Fruit fly (Drosophila melanogaster) whole organism, embryonic: ENCODE results near the gene CG2124.

Experiments
- CG14441 ChIP-seq: fragments of 200-800 bp; sonication (Bioruptor generic); IDR thresholded peaks from 2 replicates; pipeline ENCODE4 v1.3.6; 2022; ENCODE audit warnings: missing biosample characterization, missing genetic modification characterization
- CG15601 ChIP-seq: fragments of 200-800 bp; sonication (Bioruptor generic); optimal IDR thresholded peaks from 3 replicates; lab custom pipeline; 2019; ENCODE audit warnings: missing biosample characterization, mild to moderate bottlenecking, missing genetic modification characterization, moderate library complexity
- CG15696 ChIP-seq: fragments of 200-800 bp; sonication (Bioruptor generic); optimal IDR thresholded peaks from 2 replicates; lab custom pipeline; 2019; ENCODE audit warnings: missing biosample characterization, mild to moderate bottlenecking, missing genetic modification characterization, moderate library complexity
- CG1647 ChIP-seq: fragments of 200-800 bp; sonication (Bioruptor generic); optimal IDR thresholded peaks from 3 replicates; lab custom pipeline; 2016; ENCODE audit warnings: missing biosample characterization, missing genetic modification characterization
- CG17568 ChIP-seq: fragments of 200-800 bp; sonication (Bioruptor generic); optimal IDR thresholded peaks from 2 replicates; lab custom pipeline; 2018; ENCODE audit warnings: missing biosample characterization, mild to moderate bottlenecking, missing genetic modification characterization, moderate library complexity
- CG18262 ChIP-seq: fragments of 200-800 bp; optimal IDR thresholded peaks from 3 replicates; lab custom pipeline; 2019; ENCODE audit warnings: missing biosample characterization, mild to moderate bottlenecking, missing genetic modification characterization, moderate library complexity
- CG2202 ChIP-seq: fragments of 200-800 bp; sonication (Bioruptor generic); optimal IDR thresholded peaks from 2 replicates; lab custom pipeline; 2018; ENCODE audit warnings: missing biosample characterization, mild to moderate bottlenecking, missing genetic modification characterization
- CG2678 ChIP-seq: fragments of 200-800 bp; sonication (Bioruptor generic); optimal IDR thresholded peaks from 3 replicates; lab custom pipeline; 2019; ENCODE audit warnings: missing biosample characterization, mild to moderate bottlenecking, missing genetic modification characterization, moderate library complexity
- CG2875 ChIP-seq: fragments of 200-800 bp; sonication (Bioruptor generic); optimal IDR thresholded peaks from 2 replicates; lab custom pipeline; 2017; ENCODE audit warnings: missing biosample characterization, mild to moderate bottlenecking, missing genetic modification characterization, missing genetic modification reagents
- CG30431 ChIP-seq: fragments of 200-800 bp; sonication (Bioruptor generic); optimal IDR thresholded peaks from 2 replicates; lab custom pipeline; 2017; ENCODE audit warnings: missing biosample characterization, missing genetic modification characterization
- CG31365 ChIP-seq: fragments of 200-800 bp; sonication (Bioruptor generic); optimal IDR thresholded peaks from 2 replicates; lab custom pipeline; 2018; ENCODE audit warnings: missing biosample characterization, mild to moderate bottlenecking, missing genetic modification characterization
- CG7987 ChIP-seq: fragments of 200-800 bp; sonication (Bioruptor generic); optimal IDR thresholded peaks from 2 replicates; lab custom pipeline; 2018; ENCODE audit warnings: missing biosample characterization, mild to moderate bottlenecking, missing genetic modification characterization, moderate library complexity
- Dad ChIP-seq: fragments of 200-800 bp; sonication (Bioruptor generic); optimal IDR thresholded peaks from 3 replicates; lab custom pipeline; 2016; ENCODE audit warnings: missing biosample characterization, missing genetic modification characterization
- Dbx ChIP-seq: fragments of 200-800 bp; sonication (Bioruptor generic); IDR thresholded peaks from 3 replicates; pipeline ENCODE4 v1.3.6; 2022; ENCODE audit warnings: missing biosample characterization, missing genetic modification characterization
- Drgx ChIP-seq: fragments of 200-800 bp; sonication (Bioruptor generic); IDR thresholded peaks from 2 replicates; pipeline ENCODE4 v1.3.6; 2022; ENCODE audit warnings: missing biosample characterization, missing genetic modification characterization
- Elba2 ChIP-seq: fragments of 200-800 bp; sonication (Bioruptor generic); optimal IDR thresholded peaks from 3 replicates; lab custom pipeline; 2016; ENCODE audit warnings: missing biosample characterization, missing genetic modification characterization
- Ets65A ChIP-seq: fragments of 200-800 bp; sonication (Bioruptor generic); peaks from one replicate; lab custom pipeline; 2016; ENCODE audit warnings: missing biosample characterization, missing genetic modification characterization
- Ets97D ChIP-seq: fragments of 200-800 bp; sonication (Bioruptor generic); optimal IDR thresholded peaks from 3 replicates; lab custom pipeline; 2016; ENCODE audit warnings: missing biosample characterization, missing genetic modification characterization
- GATAe ChIP-seq: fragments of 200-800 bp; sonication (Bioruptor generic); conservative IDR thresholded peaks from 2 replicates; pipeline ENCODE4 v1.3.6; 2022; ENCODE audit warnings: missing biosample characterization, missing genetic modification characterization
- Max ChIP-seq: fragments of 200-800 bp; sonication (Bioruptor generic); optimal IDR thresholded peaks from 2 replicates; lab custom pipeline; 2016; ENCODE audit warnings: missing biosample characterization, mild to moderate bottlenecking, missing genetic modification characterization
- NC2α ChIP-seq: fragments of 200-800 bp; sonication (Bioruptor generic); optimal IDR thresholded peaks from 2 replicates; lab custom pipeline; 2016; ENCODE audit warnings: missing biosample characterization, missing genetic modification characterization
- Opbp ChIP-seq: fragments of 200-800 bp; sonication (Bioruptor generic); IDR thresholded peaks from 3 replicates; pipeline ENCODE4 v1.3.6; 2022; ENCODE audit warnings: missing biosample characterization, missing genetic modification characterization; ENCODE audit not compliant: partially characterized antibody
- Rx ChIP-seq: fragments of 200-800 bp; sonication (Bioruptor generic); IDR thresholded peaks from 2 replicates; pipeline ENCODE4 v1.3.6; 2022; ENCODE audit warnings: missing biosample characterization, missing genetic modification characterization
- Six4 ChIP-seq: fragments of 200-800 bp; sonication (Bioruptor generic); optimal IDR thresholded peaks from 2 replicates; lab custom pipeline; 2016; ENCODE audit warnings: missing biosample characterization, missing genetic modification characterization
- Sry-δ ChIP-seq: fragments of 200-800 bp; sonication (Bioruptor generic); optimal IDR thresholded peaks from 2 replicates; lab custom pipeline; 2016; ENCODE audit warnings: missing biosample characterization, missing genetic modification characterization
- Trl ChIP-seq, 3 experiments: fragments of >200 bp in 2 of 3; fragments of 200-800 bp in 1 of 3; sonication (Bioruptor generic) in 1 of 3; optimal IDR thresholded peaks; 2 replicates in 1 of 3; 3 replicates in 2 of 3; lab custom pipeline; 2016 to 2017; ENCODE audit warnings: missing biosample characterization in 1 of 3, missing genetic modification characterization in 1 of 3
- YL-1 ChIP-seq: fragments of 200-800 bp; sonication (Bioruptor generic); optimal IDR thresholded peaks from 3 replicates; lab custom pipeline; 2017; ENCODE audit warnings: missing biosample characterization, mild to moderate bottlenecking, missing genetic modification characterization
- ac ChIP-seq: fragments of 200-800 bp; sonication (Bioruptor generic); optimal IDR thresholded peaks from 3 replicates; lab custom pipeline; 2017; ENCODE audit warnings: missing biosample characterization, mild to moderate bottlenecking, missing genetic modification characterization
- bsh ChIP-seq, 2 experiments: fragments of 200-800 bp; sonication (Bioruptor generic); optimal IDR thresholded peaks; 2 replicates each; lab custom pipeline; 2017 to 2018; ENCODE audit warnings: mild to moderate bottlenecking in 2 of 2, missing biosample characterization in 2 of 2, missing genetic modification characterization in 2 of 2, moderate library complexity in 1 of 2
- cg ChIP-seq: fragments of 200-800 bp; sonication (Bioruptor generic); optimal IDR thresholded peaks from 3 replicates; lab custom pipeline; 2019; ENCODE audit warnings: missing biosample characterization, mild to moderate bottlenecking, missing genetic modification characterization, moderate library complexity
- ci ChIP-seq: fragments of 200-800 bp; sonication (Bioruptor generic); IDR thresholded peaks from 3 replicates; pipeline ENCODE4 v1.3.6; 2022; ENCODE audit warnings: missing biosample characterization, missing genetic modification characterization
- crp ChIP-seq, 2 experiments: fragments of 200-800 bp; sonication (Bioruptor generic); optimal IDR thresholded peaks; 2 replicates in 1 of 2; 3 replicates in 1 of 2; lab custom pipeline; 2017; ENCODE audit warnings: missing biosample characterization in 2 of 2, missing genetic modification characterization in 2 of 2, mild to moderate bottlenecking in 1 of 2, moderate library complexity in 1 of 2
- emc ChIP-seq: fragments of 200-800 bp; sonication (Bioruptor generic); optimal IDR thresholded peaks from 2 replicates; lab custom pipeline; 2016; ENCODE audit warnings: missing biosample characterization, missing genetic modification characterization
- fd3F ChIP-seq: fragments of 200-800 bp; sonication (Bioruptor generic); optimal IDR thresholded peaks from 2 replicates; lab custom pipeline; 2018; ENCODE audit warnings: missing biosample characterization, mild to moderate bottlenecking, missing genetic modification characterization, moderate library complexity
- fd96Cb ChIP-seq: fragments of 200-800 bp; sonication (Bioruptor generic); optimal IDR thresholded peaks from 2 replicates; lab custom pipeline; 2018; ENCODE audit warnings: missing biosample characterization, mild to moderate bottlenecking, missing genetic modification characterization, moderate library complexity
- grn ChIP-seq: fragments of 200-800 bp; sonication (Bioruptor generic); optimal IDR thresholded peaks from 3 replicates; lab custom pipeline; 2017; ENCODE audit warnings: missing biosample characterization, missing genetic modification characterization
- gsb ChIP-seq: fragments of 200-800 bp; sonication (Bioruptor generic); IDR thresholded peaks from 2 replicates; pipeline ENCODE4 v1.3.6; 2022; ENCODE audit warnings: missing biosample characterization, missing genetic modification characterization
- gsb-n ChIP-seq: fragments of 200-800 bp; sonication (Bioruptor generic); optimal IDR thresholded peaks from 3 replicates; lab custom pipeline; 2018; ENCODE audit warnings: missing biosample characterization, mild to moderate bottlenecking, missing genetic modification characterization
- lab ChIP-seq: fragments of 200-800 bp; sonication (Bioruptor generic); optimal IDR thresholded peaks from 3 replicates; lab custom pipeline; 2017; ENCODE audit warnings: missing biosample characterization, missing genetic modification characterization, mild to moderate bottlenecking, moderate library complexity, missing genetic modification reagents
- lilli ChIP-seq: fragments of 200-800 bp; sonication (Bioruptor generic); optimal IDR thresholded peaks from 3 replicates; lab custom pipeline; 2016; ENCODE audit warnings: missing biosample characterization, missing genetic modification characterization
- lmd ChIP-seq: fragments of 200-800 bp; sonication (Bioruptor generic); IDR thresholded peaks from 2 replicates; pipeline ENCODE4 v1.3.6; 2022; ENCODE audit warnings: missing biosample characterization, missing genetic modification characterization
- org-1 ChIP-seq: fragments of 200-800 bp; sonication (Bioruptor generic); optimal IDR thresholded peaks from 2 replicates; lab custom pipeline; 2017; ENCODE audit warnings: missing biosample characterization, missing genetic modification characterization
- prd ChIP-seq, 3 experiments: fragments of >200 bp in 2 of 3; fragments of 200-800 bp in 1 of 3; sonication (Bioruptor generic) in 1 of 3; optimal IDR thresholded peaks in 2 of 3; IDR thresholded peaks in 1 of 3; 2 replicates in 2 of 3; 3 replicates in 1 of 3; pipeline versions ENCODE4 v1.3.6 to Lab custom; 2017 to 2022; ENCODE audit warnings: missing biosample characterization in 1 of 3, missing genetic modification characterization in 1 of 3
- psq ChIP-seq: fragments of 200-800 bp; sonication (Bioruptor generic); optimal IDR thresholded peaks from 2 replicates; lab custom pipeline; 2017; ENCODE audit warnings: missing biosample characterization, missing genetic modification characterization
- row ChIP-seq: fragments of 200-800 bp; sonication (Bioruptor generic); IDR thresholded peaks from 3 replicates; pipeline ENCODE4 v1.3.6; 2022; ENCODE audit warnings: missing biosample characterization, missing genetic modification characterization
- shn ChIP-seq: fragments of 200-800 bp; sonication (Bioruptor generic); optimal IDR thresholded peaks from 3 replicates; lab custom pipeline; 2016; ENCODE audit warnings: missing biosample characterization, missing genetic modification characterization
- tgo ChIP-seq: fragments of 200-800 bp; sonication (Bioruptor generic); IDR thresholded peaks from 3 replicates; pipeline ENCODE4 v1.3.6; 2022; ENCODE audit warnings: missing biosample characterization, missing genetic modification characterization
- vvl ChIP-seq: fragments of 200-800 bp; sonication (Bioruptor generic); IDR thresholded peaks from 2 replicates; pipeline ENCODE4 v1.3.6; 2022; ENCODE audit warnings: missing biosample characterization, missing genetic modification characterization
- zf30C ChIP-seq: fragments of 200-800 bp; sonication (Bioruptor generic); optimal IDR thresholded peaks from 3 replicates; lab custom pipeline; 2018; ENCODE audit warnings: missing biosample characterization, mild to moderate bottlenecking, missing genetic modification characterization

Gene CG2124

DNA sequence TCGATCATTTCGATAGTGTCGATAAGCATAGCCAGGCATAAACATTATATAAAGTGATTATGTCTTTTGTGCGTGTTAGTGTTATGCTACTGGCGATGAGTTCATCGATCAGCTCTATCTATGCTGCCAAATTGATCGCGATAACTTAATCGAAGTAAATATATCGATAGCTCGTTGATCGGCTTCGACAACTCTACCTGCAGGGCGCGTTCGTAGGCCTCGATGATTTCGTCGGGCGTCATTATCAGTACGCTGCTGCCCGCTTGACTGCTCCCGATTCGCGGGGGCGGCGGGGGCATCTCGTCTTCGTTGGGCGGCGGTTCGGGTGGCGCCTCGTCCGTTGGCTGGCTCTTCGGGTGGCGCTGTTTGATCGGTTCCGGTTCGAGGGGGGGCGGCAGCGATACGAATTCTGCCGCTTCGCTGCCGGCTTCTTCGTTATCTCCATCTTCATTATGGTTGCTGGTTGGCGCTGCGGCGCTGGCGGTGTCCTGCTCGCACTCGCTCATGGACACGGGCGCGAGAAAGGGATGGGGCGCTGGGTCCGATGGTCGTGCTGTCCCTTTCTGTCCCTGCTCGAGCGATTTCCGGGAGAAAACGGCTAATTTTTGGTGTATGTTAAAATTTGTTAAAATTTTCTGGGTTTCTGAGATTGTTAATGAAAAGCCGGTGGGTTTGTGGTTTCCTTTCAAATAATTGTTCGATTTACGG, 6.3 kb downstream of the CG2124 start, which contains the start of gene CG1628 (continued):
- TF ChIP-seq fd96Cb (tag; lab: Kevin White, UChicago), result no peak
- TF ChIP-seq CG18262 (tag; lab: Kevin White, UChicago), result no peak
- TF ChIP-seq NC2α (GFP tag; lab: Kevin White, UChicago), result peak; percentile 14
- no peak; the same call in 2 of the 3 replicates for TF ChIP-seq row (GFP tag; lab: Robert Waterston, UW)
- no peak for TF ChIP-seq Ets65A (GFP tag; lab: Kevin White, UChicago)
- TF ChIP-seq CG15696 (tag; lab: Kevin White, UChicago), result no peak
- no peak for TF ChIP-seq Dad (GFP tag; lab: Kevin White, UChicago)
- no peak for TF ChIP-seq fd3F
- no peak for TF ChIP-seq shn (GFP tag; lab: Kevin White, UChicago)
- peak; percentile 67 for TF ChIP-seq Ets97D
- TF ChIP-seq prd (optimal IDR thresholded peaks at IDR 0.05; lab: Kevin White, UChicago), result no peak
- TF ChIP-seq prd (GFP tag; IDR thresholded peaks at IDR 0.05; lab: Robert Waterston, UW), result no peak
- TF ChIP-seq Sry-δ (GFP tag; lab: Kevin White, UChicago), result no peak
- TF ChIP-seq gsb (GFP tag; lab: Robert Waterston, UW), result no peak
- peak; percentile 7 for TF ChIP-seq org-1 (GFP tag; lab: Kevin White, UChicago)
- TF ChIP-seq CG2875 (GFP tag; lab: Kevin White, UChicago), result no peak
- peak; percentile 61; the same call in 2 of the 3 replicates for TF ChIP-seq Opbp (GFP tag; lab: Robert Waterston, UW)
- no peak for TF ChIP-seq YL-1 (GFP tag; lab: Kevin White, UChicago)
- no peak for TF ChIP-seq CG30431 (GFP tag; lab: Kevin White, UChicago)
- TF ChIP-seq zf30C, result no peak
- no peak for TF ChIP-seq emc
- TF ChIP-seq Drgx (GFP tag; lab: Robert Waterston, UW), result peak; percentile 33; the same call in 1 of the 2 replicates
- peak; percentile 11 for TF ChIP-seq CG15601 (tag; lab: Kevin White, UChicago)
- TF ChIP-seq CG14441 (GFP tag; lab: Robert Waterston, UW), result peak; percentile 45; the same call in 1 of the 2 replicates
- TF ChIP-seq ac (GFP tag; lab: Kevin White, UChicago), result no peak
- no peak for TF ChIP-seq Max
- no peak for TF ChIP-seq Six4 (GFP tag; lab: Kevin White, UChicago)
- TF ChIP-seq crp (GFP tag; optimal IDR thresholded peaks at IDR 0.05; lab: Kevin White, UChicago), result no peak
- TF ChIP-seq Elba2 (GFP tag; lab: Kevin White, UChicago), result no peak
- no peak for TF ChIP-seq CG2202 (tag; lab: Kevin White, UChicago)
- no peak for TF ChIP-seq psq (GFP tag; lab: Kevin White, UChicago)
- no peak for TF ChIP-seq CG7987 (GFP tag; lab: Kevin White, UChicago)
- TF ChIP-seq tgo, result no peak
- no peak for TF ChIP-seq cg
- peak; percentile 59 for TF ChIP-seq lab (GFP tag; lab: Kevin White, UChicago)
- peak; percentile 69 for TF ChIP-seq vvl (GFP tag; lab: Robert Waterston, UW)
- peak; percentile 58 for TF ChIP-seq gsb-n (tag; lab: Kevin White, UChicago)
- no peak for TF ChIP-seq bsh (GFP tag; optimal IDR thresholded peaks at IDR 0.05; lab: Kevin White, UChicago)
- peak; percentile 79 for TF ChIP-seq ci
- TF ChIP-seq grn (GFP tag; lab: Kevin White, UChicago), result peak; percentile 90
- peak; percentile 7 for TF ChIP-seq CG2678 (tag; lab: Kevin White, UChicago)
- no peak for TF ChIP-seq Trl (optimal IDR thresholded peaks at IDR 0.05; lab: Kevin White, UChicago)
- TF ChIP-seq Trl (GFP tag; optimal IDR thresholded peaks at IDR 0.05; lab: Kevin White, UChicago), result no peak
- TF ChIP-seq lmd (GFP tag; lab: Robert Waterston, UW), result no peak
- TF ChIP-seq Rx (GFP tag; lab: Robert Waterston, UW), result no peak
- TF ChIP-seq CG31365 (tag; lab: Kevin White, UChicago), result peak; percentile 35
- TF ChIP-seq CG17568, result no peak
- TF ChIP-seq Dbx (GFP tag; lab: Robert Waterston, UW), result peak; percentile 58; the same call in 2 of the 3 replicates
- TF ChIP-seq CG1647, result no peak
- TF ChIP-seq lilli (GFP tag; lab: Kevin White, UChicago), result no peak
- peak; percentile 72 for TF ChIP-seq GATAe
